Worm (Caenorhabditis elegans) whole organism, early embryonic: ENCODE data around the gene srx-80.

Source experiments
- B0310.2 ChIP-seq: sonication (generic microtip); optimal IDR thresholded peaks from 2 replicates; lab custom pipeline; 2016; ENCODE audit warnings: mild to moderate bottlenecking, missing genetic modification characterization, missing compliant biosample characterization
- F13C5.2 ChIP-seq: sonication (generic microtip); optimal IDR thresholded peaks from 2 replicates; lab custom pipeline; 2017; ENCODE audit warnings: mild to moderate bottlenecking, missing genetic modification characterization, inconsistent platforms, missing compliant biosample characterization
- aly-1 ChIP-seq: sonication (generic microtip); optimal IDR thresholded peaks from 2 replicates; lab custom pipeline; 2016; ENCODE audit warnings: missing genetic modification characterization, missing compliant biosample characterization
- ama-1 ChIP-seq: fragments of 150-350 bp; optimal IDR thresholded peaks from 2 replicates; lab custom pipeline; 2014
- ceh-13 ChIP-seq: fragments of 200-800 bp; sonication (Bioruptor generic); optimal IDR thresholded peaks from 2 replicates; lab custom pipeline; 2018; ENCODE audit warnings: mild to moderate bottlenecking, missing genetic modification characterization, missing compliant biosample characterization
- ceh-36 ChIP-seq: sonication (generic microtip); optimal IDR thresholded peaks from 2 replicates; lab custom pipeline; 2016; ENCODE audit warnings: missing genetic modification characterization, inconsistent platforms, missing compliant biosample characterization
- ets-7 ChIP-seq: sonication (generic microtip); optimal IDR thresholded peaks from 2 replicates; lab custom pipeline; 2016; ENCODE audit warnings: missing genotype, missing genetic modification characterization, missing compliant biosample characterization
- flt-1 ChIP-seq: fragments of 200-800 bp; sonication (Bioruptor generic); IDR thresholded peaks from 2 replicates; pipeline ENCODE4 v1.3.6; 2022; ENCODE audit warnings: missing genetic modification characterization, missing compliant biosample characterization
- hmbx-1 ChIP-seq: sonication (generic microtip); optimal IDR thresholded peaks from 2 replicates; lab custom pipeline; 2016; ENCODE audit warnings: mild to moderate bottlenecking, missing genetic modification characterization, missing compliant biosample characterization
- hmg-4 ChIP-seq: fragments of 200-800 bp; sonication (Bioruptor generic); optimal IDR thresholded peaks from 2 replicates; lab custom pipeline; 2018; ENCODE audit warnings: mild to moderate bottlenecking, missing genetic modification characterization, missing compliant biosample characterization
- hnd-1 ChIP-seq: sonication (generic microtip); optimal IDR thresholded peaks from 2 replicates; lab custom pipeline; 2016; ENCODE audit warnings: missing genetic modification characterization, missing compliant biosample characterization
- pes-1 ChIP-seq: fragments of 200-800 bp; sonication (Bioruptor generic); IDR thresholded peaks from 2 replicates; pipeline ENCODE4 v1.3.6; 2022; ENCODE audit warnings: missing genetic modification reagents, missing genetic modification characterization, missing compliant biosample characterization
- scrt-1 ChIP-seq: fragments of 200-800 bp; sonication (Bioruptor generic); IDR thresholded peaks from 2 replicates; pipeline ENCODE4 v1.3.6; 2022; ENCODE audit warnings: missing genetic modification characterization, missing compliant biosample characterization
- sea-1 ChIP-seq: fragments of 200-800 bp; sonication (Bioruptor generic); conservative IDR thresholded peaks from 2 replicates; pipeline ENCODE4 v1.3.6; 2022; ENCODE audit warnings: missing genetic modification characterization, missing compliant biosample characterization
- tbx-11 ChIP-seq: fragments of 200-800 bp; sonication (Bioruptor generic); IDR thresholded peaks from 2 replicates; pipeline ENCODE4 v1.3.6; 2022; ENCODE audit warnings: missing genetic modification characterization, missing compliant biosample characterization
- tbx-37 ChIP-seq: fragments of 200-800 bp; sonication (Bioruptor generic); conservative IDR thresholded peaks from 2 replicates; pipeline ENCODE4 v1.3.6; 2022; ENCODE audit warnings: missing genetic modification reagents, missing genetic modification characterization, missing compliant biosample characterization
- tra-4 ChIP-seq: sonication (generic microtip); optimal IDR thresholded peaks from 2 replicates; lab custom pipeline; 2017; ENCODE audit warnings: missing genetic modification characterization, missing compliant biosample characterization

The srx-80 gene

DNA sequence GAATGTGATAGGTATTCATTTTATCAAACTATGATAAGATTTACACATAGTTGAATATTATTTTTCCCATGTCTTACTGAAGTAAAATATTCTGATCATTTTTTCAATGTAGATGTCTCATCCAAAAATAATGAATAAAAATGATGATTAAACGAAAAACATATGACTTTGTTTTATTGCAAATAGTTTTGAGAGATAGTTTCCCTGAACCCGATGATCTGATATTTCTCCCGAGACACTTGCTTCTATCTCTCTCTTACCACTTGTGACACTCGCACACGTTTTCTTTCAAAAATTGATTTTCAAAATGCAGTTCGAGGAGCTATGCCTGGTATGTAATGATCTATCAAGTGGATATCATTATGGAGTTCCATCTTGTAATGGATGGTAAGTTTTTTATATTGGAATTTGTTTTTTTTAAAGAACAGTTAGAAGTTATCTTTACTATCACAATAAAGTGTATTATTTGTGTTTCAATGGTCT is 23.3 kb upstream of the srx-80 start, which contains the start of the genes nhr-101 and pms-2:
TSS of gene nhr-101 (plus strand) at position 308 of the 483 bp plus-strand sequence.
TSS of gene pms-2 (minus strand) at position 433 of the 483 bp plus-strand sequence.
- TF ChIP-seq tra-4 (tag; lab: Kevin White, UChicago): no peak
- no peak for TF ChIP-seq F13C5.2 (tag; lab: Kevin White, UChicago)
- TF ChIP-seq tbx-11 (GFP tag; lab: Robert Waterston, UW): no peak
- no peak for TF ChIP-seq scrt-1 (GFP tag; lab: Robert Waterston, UW)
- TF ChIP-seq sea-1: no peak
- no peak for TF ChIP-seq hmg-4 (GFP tag; lab: Kevin White, UChicago)
- TF ChIP-seq pes-1 (GFP tag; lab: Robert Waterston, UW): no peak
- no peak for TF ChIP-seq hnd-1 (tag; lab: Kevin White, UChicago)
- no peak for TF ChIP-seq ceh-36
- TF ChIP-seq hmbx-1 (tag; lab: Kevin White, UChicago): no peak
- TF ChIP-seq ets-7 (tag; lab: Kevin White, UChicago): no peak
- TF ChIP-seq tbx-37 (GFP tag; lab: Robert Waterston, UW): no peak

DNA sequence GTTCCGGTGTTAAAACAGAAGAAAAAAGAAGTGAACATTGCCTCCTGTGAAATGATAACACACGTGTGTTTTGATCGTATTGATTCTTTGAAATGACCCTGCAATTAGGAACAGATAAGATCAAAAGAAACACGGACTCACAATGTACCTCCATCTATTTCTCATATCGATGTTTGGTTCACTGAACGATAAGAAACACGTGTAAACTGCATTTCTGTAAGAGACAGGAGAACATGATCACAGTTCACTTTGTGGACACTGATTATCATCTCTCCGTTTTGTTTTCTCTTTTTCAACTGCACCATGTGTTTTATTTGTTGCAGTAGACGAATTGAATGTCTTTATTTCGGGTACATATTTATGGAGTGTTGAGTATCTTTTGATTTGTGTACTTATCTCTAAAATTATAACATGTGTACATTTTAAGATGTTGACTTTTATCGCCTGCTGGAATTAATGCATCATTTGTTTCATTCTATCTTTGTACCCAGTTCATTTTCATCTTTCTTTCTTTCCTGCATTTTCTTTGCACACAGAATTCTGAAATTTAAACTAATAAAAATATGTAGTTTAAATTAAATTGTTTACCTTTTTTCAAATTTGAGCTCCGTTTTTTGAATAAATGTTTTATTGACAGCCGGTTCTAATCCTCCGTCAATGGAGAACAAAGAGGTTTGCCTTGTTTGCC is 20.6 kb upstream of the srx-80 start, which contains the start of the genes H12C20.7 and nhr-68:
TSS of gene H12C20.7 (minus strand) at position 188 of the 688 bp plus-strand sequence.
TSS of gene nhr-68 (plus strand) at position 638 of the 688 bp plus-strand sequence.
- TF ChIP-seq ceh-13 (GFP tag; lab: Kevin White, UChicago) (no peak), ets-7 (tag; lab: Kevin White, UChicago) (no peak), flt-1 (GFP tag; lab: Robert Waterston, UW) (no peak), scrt-1 (GFP tag; lab: Robert Waterston, UW) (no peak), sea-1 (no peak), B0310.2 (tag; lab: Kevin White, UChicago) (no peak), aly-1 (tag; lab: Kevin White, UChicago) (no peak), ceh-36 (no peak), hmbx-1 (tag; lab: Kevin White, UChicago) (no peak), pes-1 (GFP tag; lab: Robert Waterston, UW) (no peak), F13C5.2 (tag; lab: Kevin White, UChicago) (no peak), hmg-4 (GFP tag; lab: Kevin White, UChicago) (no peak), tbx-11 (GFP tag; lab: Robert Waterston, UW) (no peak), ama-1 (lab: Kevin White, UChicago) (no peak), tbx-37 (GFP tag; lab: Robert Waterston, UW) (no peak), tra-4 (tag; lab: Kevin White, UChicago) (no peak)

DNA sequence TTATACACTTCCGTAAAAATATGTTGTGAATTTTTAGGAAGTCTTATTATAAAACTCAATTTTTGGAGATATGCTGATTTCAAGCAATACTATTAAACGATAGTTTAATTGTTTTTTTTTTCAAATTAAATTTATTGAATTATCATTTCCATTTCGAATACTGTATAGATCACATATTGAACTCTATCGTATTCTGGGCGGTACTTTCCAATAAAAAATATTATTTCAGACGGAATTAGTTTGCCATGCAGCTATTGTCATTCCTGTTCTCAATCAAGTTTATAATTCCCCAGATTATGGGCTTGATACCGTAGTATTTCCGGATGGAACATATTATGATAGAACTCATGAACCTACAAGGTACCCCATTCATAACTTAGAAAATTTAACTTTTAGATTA is 19.0 kb upstream of the srx-80 start:
- no peak for TF ChIP-seq ceh-13 (GFP tag; lab: Kevin White, UChicago)
- no peak for TF ChIP-seq F13C5.2 (tag; lab: Kevin White, UChicago)
- TF ChIP-seq tra-4 (tag; lab: Kevin White, UChicago): no peak
- TF ChIP-seq tbx-37 (GFP tag; lab: Robert Waterston, UW): no peak
- no peak for TF ChIP-seq tbx-11 (GFP tag; lab: Robert Waterston, UW)
- no peak for TF ChIP-seq sea-1
- TF ChIP-seq hmbx-1 (tag; lab: Kevin White, UChicago): no peak
- TF ChIP-seq ama-1 (lab: Kevin White, UChicago): no peak
- no peak for TF ChIP-seq ets-7 (tag; lab: Kevin White, UChicago)
- TF ChIP-seq aly-1 (tag; lab: Kevin White, UChicago): no peak
- TF ChIP-seq pes-1 (GFP tag; lab: Robert Waterston, UW): no peak
- TF ChIP-seq hmg-4 (GFP tag; lab: Kevin White, UChicago): no peak
- TF ChIP-seq scrt-1 (GFP tag; lab: Robert Waterston, UW): no peak
- TF ChIP-seq flt-1 (GFP tag; lab: Robert Waterston, UW): no peak
- no peak for TF ChIP-seq hnd-1 (tag; lab: Kevin White, UChicago)
- TF ChIP-seq ceh-36: no peak
- TF ChIP-seq B0310.2 (tag; lab: Kevin White, UChicago): no peak

DNA sequence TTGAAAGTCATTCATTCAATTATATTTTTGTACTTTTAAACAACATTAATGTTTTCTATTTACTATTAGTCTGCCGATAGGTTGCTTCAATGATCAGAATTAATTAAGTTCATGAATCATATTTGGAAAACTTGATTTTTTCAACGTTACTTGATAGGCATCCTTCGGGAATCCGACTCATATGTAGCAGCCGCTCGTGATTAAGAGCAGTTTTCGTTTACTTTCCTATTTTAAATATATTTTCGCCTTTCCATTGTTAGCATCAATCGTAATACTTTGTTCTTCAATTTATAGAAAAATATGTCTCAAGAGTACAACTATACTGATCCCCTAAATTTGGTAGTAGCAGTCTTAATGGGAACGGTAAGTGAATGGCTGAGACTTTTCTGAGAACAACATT is 12.7 kb upstream of the srx-80 start, which contains the start of gene srx-90:
TSS of gene srx-90 (plus strand) at position 301 of the 400 bp plus-strand sequence.
- no peak for TF ChIP-seq flt-1 (GFP tag; lab: Robert Waterston, UW)
- no peak for TF ChIP-seq aly-1 (tag; lab: Kevin White, UChicago)
- TF ChIP-seq ets-7 (tag; lab: Kevin White, UChicago): no peak
- TF ChIP-seq B0310.2 (tag; lab: Kevin White, UChicago): no peak
- TF ChIP-seq ceh-13 (GFP tag; lab: Kevin White, UChicago): no peak
- TF ChIP-seq sea-1: no peak
- no peak for TF ChIP-seq scrt-1 (GFP tag; lab: Robert Waterston, UW)
- TF ChIP-seq ama-1 (lab: Kevin White, UChicago): no peak
- TF ChIP-seq hmbx-1 (tag; lab: Kevin White, UChicago): no peak
- TF ChIP-seq tbx-11 (GFP tag; lab: Robert Waterston, UW): no peak
- TF ChIP-seq ceh-36: no peak
- TF ChIP-seq tra-4 (tag; lab: Kevin White, UChicago): no peak
- TF ChIP-seq hnd-1 (tag; lab: Kevin White, UChicago): no peak
- TF ChIP-seq F13C5.2 (tag; lab: Kevin White, UChicago): no peak
- TF ChIP-seq pes-1 (GFP tag; lab: Robert Waterston, UW): no peak
- TF ChIP-seq tbx-37 (GFP tag; lab: Robert Waterston, UW): no peak
- no peak for TF ChIP-seq hmg-4 (GFP tag; lab: Kevin White, UChicago)

DNA sequence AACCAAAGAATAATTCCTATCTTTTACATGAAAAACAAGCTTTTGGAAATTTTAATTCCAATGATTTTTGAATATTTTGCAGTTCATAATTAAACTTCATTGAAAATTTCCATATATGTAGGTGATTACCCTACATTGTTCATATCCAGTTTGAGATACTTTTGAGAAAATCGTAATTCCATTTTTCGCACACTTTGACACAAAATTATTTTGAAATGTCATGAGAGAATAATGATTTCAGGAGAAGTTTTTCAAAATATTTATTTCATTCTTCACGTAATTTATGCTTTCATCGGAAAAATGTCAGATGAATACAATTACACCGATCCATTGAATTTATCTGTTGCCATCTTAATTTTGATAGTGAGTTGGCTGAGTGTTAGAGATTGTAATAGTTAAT is 10.3 kb upstream of the srx-80 start, which contains the start of gene srx-88:
TSS of gene srx-88 (plus strand) at position 301 of the 400 bp plus-strand sequence.
- TF ChIP-seq hnd-1 (tag; lab: Kevin White, UChicago) (no peak), tbx-37 (GFP tag; lab: Robert Waterston, UW) (no peak), flt-1 (GFP tag; lab: Robert Waterston, UW) (no peak), ama-1 (lab: Kevin White, UChicago) (no peak), tbx-11 (GFP tag; lab: Robert Waterston, UW) (no peak), aly-1 (tag; lab: Kevin White, UChicago) (no peak), F13C5.2 (tag; lab: Kevin White, UChicago) (no peak), ceh-13 (GFP tag; lab: Kevin White, UChicago) (no peak), tra-4 (tag; lab: Kevin White, UChicago) (no peak), B0310.2 (tag; lab: Kevin White, UChicago) (no peak), sea-1 (no peak)
